Worm (Caenorhabditis elegans) whole organism, early embryonic: ENCODE measurements around the gene aptf-3.
A peak's percentile ranks its signal among the peaks of the same experiment; 100 is the strongest.

Source experiments
- B0310.2 ChIP-seq: sonication (generic microtip); optimal IDR thresholded peaks from 2 replicates; lab custom pipeline; 2016; ENCODE audit warnings: mild to moderate bottlenecking, missing genetic modification characterization, missing compliant biosample characterization
- F13C5.2 ChIP-seq: sonication (generic microtip); optimal IDR thresholded peaks from 2 replicates; lab custom pipeline; 2017; ENCODE audit warnings: mild to moderate bottlenecking, missing genetic modification characterization, inconsistent platforms, missing compliant biosample characterization
- aly-1 ChIP-seq: sonication (generic microtip); optimal IDR thresholded peaks from 2 replicates; lab custom pipeline; 2016; ENCODE audit warnings: missing genetic modification characterization, missing compliant biosample characterization
- ama-1 ChIP-seq: fragments of 150-350 bp; optimal IDR thresholded peaks from 2 replicates; lab custom pipeline; 2014
- ceh-13 ChIP-seq: fragments of 200-800 bp; sonication (Bioruptor generic); optimal IDR thresholded peaks from 2 replicates; lab custom pipeline; 2018; ENCODE audit warnings: mild to moderate bottlenecking, missing genetic modification characterization, missing compliant biosample characterization
- ceh-36 ChIP-seq: sonication (generic microtip); optimal IDR thresholded peaks from 2 replicates; lab custom pipeline; 2016; ENCODE audit warnings: missing genetic modification characterization, inconsistent platforms, missing compliant biosample characterization
- ets-7 ChIP-seq: sonication (generic microtip); optimal IDR thresholded peaks from 2 replicates; lab custom pipeline; 2016; ENCODE audit warnings: missing genotype, missing genetic modification characterization, missing compliant biosample characterization
- flt-1 ChIP-seq: fragments of 200-800 bp; sonication (Bioruptor generic); IDR thresholded peaks from 2 replicates; pipeline ENCODE4 v1.3.6; 2022; ENCODE audit warnings: missing genetic modification characterization, missing compliant biosample characterization
- hmbx-1 ChIP-seq: sonication (generic microtip); optimal IDR thresholded peaks from 2 replicates; lab custom pipeline; 2016; ENCODE audit warnings: mild to moderate bottlenecking, missing genetic modification characterization, missing compliant biosample characterization
- hmg-4 ChIP-seq: fragments of 200-800 bp; sonication (Bioruptor generic); optimal IDR thresholded peaks from 2 replicates; lab custom pipeline; 2018; ENCODE audit warnings: mild to moderate bottlenecking, missing genetic modification characterization, missing compliant biosample characterization
- hnd-1 ChIP-seq: sonication (generic microtip); optimal IDR thresholded peaks from 2 replicates; lab custom pipeline; 2016; ENCODE audit warnings: missing genetic modification characterization, missing compliant biosample characterization
- pes-1 ChIP-seq: fragments of 200-800 bp; sonication (Bioruptor generic); IDR thresholded peaks from 2 replicates; pipeline ENCODE4 v1.3.6; 2022; ENCODE audit warnings: missing genetic modification reagents, missing genetic modification characterization, missing compliant biosample characterization
- scrt-1 ChIP-seq: fragments of 200-800 bp; sonication (Bioruptor generic); IDR thresholded peaks from 2 replicates; pipeline ENCODE4 v1.3.6; 2022; ENCODE audit warnings: missing genetic modification characterization, missing compliant biosample characterization
- sea-1 ChIP-seq: fragments of 200-800 bp; sonication (Bioruptor generic); conservative IDR thresholded peaks from 2 replicates; pipeline ENCODE4 v1.3.6; 2022; ENCODE audit warnings: missing genetic modification characterization, missing compliant biosample characterization
- tbx-11 ChIP-seq: fragments of 200-800 bp; sonication (Bioruptor generic); IDR thresholded peaks from 2 replicates; pipeline ENCODE4 v1.3.6; 2022; ENCODE audit warnings: missing genetic modification characterization, missing compliant biosample characterization
- tbx-37 ChIP-seq: fragments of 200-800 bp; sonication (Bioruptor generic); conservative IDR thresholded peaks from 2 replicates; pipeline ENCODE4 v1.3.6; 2022; ENCODE audit warnings: missing genetic modification reagents, missing genetic modification characterization, missing compliant biosample characterization
- tra-4 ChIP-seq: sonication (generic microtip); optimal IDR thresholded peaks from 2 replicates; lab custom pipeline; 2017; ENCODE audit warnings: missing genetic modification characterization, missing compliant biosample characterization

aptf-3 gene

DNA sequence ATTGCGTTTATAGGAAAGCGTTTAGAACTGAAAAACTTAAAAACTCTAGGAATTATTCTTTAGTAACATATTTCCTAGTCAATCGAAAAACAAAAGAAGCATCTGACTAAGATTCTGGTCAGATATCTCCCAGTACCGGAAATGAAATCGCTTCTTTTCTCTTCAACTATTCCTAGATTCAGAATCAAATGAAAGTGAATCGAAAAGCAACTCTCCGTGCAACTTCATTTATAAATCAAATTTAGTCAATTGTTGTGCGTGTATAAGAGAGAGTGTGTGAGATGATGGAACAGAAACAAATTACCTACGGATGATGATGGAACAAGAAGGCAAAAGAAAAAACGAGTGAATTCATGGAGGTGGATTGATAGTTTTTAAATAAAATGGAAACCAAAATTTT, 34.8 kb upstream of the aptf-3 start:
- no peak for TF ChIP-seq ceh-36 (tag; lab: Kevin White, UChicago)

- TF ChIP-seq tbx-11 (GFP tag; lab: Robert Waterston, UW) (no peak), aly-1 (tag; lab: Kevin White, UChicago) (peak; percentile 69), tbx-37 (peak; percentile 35), ceh-36 (tag; lab: Kevin White, UChicago) (peak; percentile 9), ama-1 (no peak), hmg-4 (peak; percentile 84), hmbx-1 (tag; lab: Kevin White, UChicago) (no peak), tra-4 (tag; lab: Kevin White, UChicago) (peak; percentile 50), pes-1 (GFP tag; lab: Robert Waterston, UW) (no peak), sea-1 (GFP tag; lab: Robert Waterston, UW) (peak; percentile 70), F13C5.2 (tag; lab: Kevin White, UChicago) (peak; percentile 95), ceh-13 (no peak), flt-1 (peak; percentile 57; the same call in 1 of the 2 replicates), scrt-1 (0 out of 2 replicates have a peak, but pooled peaks have one; percentile 55), ets-7 (tag; lab: Kevin White, UChicago) (peak; percentile 8), B0310.2 (no peak)
These were observed 32.8 kb upstream of the aptf-3 start, which contains the start of gene iff-2 for ce11 chrII:8561227-8561626. Gene iff-2 (minus strand): TSS chrII:8561367.

DNA sequence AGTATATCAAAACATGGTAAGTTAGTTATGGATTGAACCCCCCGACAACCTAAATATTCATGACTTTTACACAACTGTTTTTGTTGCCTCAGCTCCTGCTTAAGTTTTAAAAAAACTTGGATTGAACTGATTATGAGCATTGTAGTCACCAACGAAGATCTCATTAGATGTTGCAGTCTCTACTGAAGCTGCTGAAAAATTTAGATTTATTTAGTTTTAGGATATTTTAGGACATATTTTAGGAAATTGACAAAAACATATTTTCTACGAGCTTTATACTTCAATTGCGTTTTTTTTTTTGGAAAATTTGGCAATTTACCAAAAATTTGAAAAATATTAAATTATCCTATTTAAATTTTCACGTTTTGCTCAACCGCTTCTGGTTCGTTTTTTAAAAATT, 32.0 kb upstream of the aptf-3 start, which contains the start of gene F54C9.14:
Gene F54C9.14, plus strand, starts transcription at position 301 of the 400 bp plus-strand sequence.
- TF ChIP-seq tbx-11 (GFP tag; lab: Robert Waterston, UW) = no peak
- TF ChIP-seq sea-1 (GFP tag; lab: Robert Waterston, UW) = no peak
- TF ChIP-seq B0310.2 = no peak
- no peak for TF ChIP-seq hmbx-1 (tag; lab: Kevin White, UChicago)
- no peak for TF ChIP-seq scrt-1
- TF ChIP-seq ama-1 = no peak
- TF ChIP-seq flt-1 = no peak
- TF ChIP-seq ceh-13 = no peak
- no peak for TF ChIP-seq tbx-37
- TF ChIP-seq pes-1 (GFP tag; lab: Robert Waterston, UW) = no peak
- TF ChIP-seq hnd-1 (tag; lab: Kevin White, UChicago) = no peak
- TF ChIP-seq ceh-36 (tag; lab: Kevin White, UChicago) = no peak
- TF ChIP-seq aly-1 (tag; lab: Kevin White, UChicago) = no peak
- no peak for TF ChIP-seq F13C5.2 (tag; lab: Kevin White, UChicago)

DNA sequence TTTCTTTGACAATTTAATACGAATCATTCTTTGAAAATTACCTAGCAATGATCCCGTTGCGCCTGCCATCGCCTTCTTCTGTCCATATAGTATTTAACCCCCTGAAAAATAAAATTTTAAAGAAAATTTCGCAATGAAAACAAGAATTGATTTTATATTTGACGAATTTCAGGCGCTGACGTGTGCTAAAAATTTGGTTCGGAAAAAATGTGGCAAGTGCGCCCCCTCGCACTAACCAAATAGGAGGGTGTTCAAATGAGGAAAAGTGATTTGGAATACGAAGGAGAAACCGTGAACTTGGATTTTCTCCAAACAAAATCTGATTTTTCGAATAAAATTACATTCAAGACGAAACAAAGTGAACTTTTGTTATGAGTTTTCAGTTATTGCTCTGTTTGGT, 28.0 kb upstream of the aptf-3 start, which contains the start of gene stc-1:
Gene stc-1, minus strand, starts transcription at position 101 of the 400 bp plus-strand sequence.
- TF ChIP-seq ama-1 = no peak
- no peak for TF ChIP-seq scrt-1
- no peak for TF ChIP-seq tbx-37
- TF ChIP-seq tra-4 (tag; lab: Kevin White, UChicago) = no peak
- TF ChIP-seq hmg-4 = no peak
- TF ChIP-seq pes-1 (GFP tag; lab: Robert Waterston, UW) = no peak
- no peak for TF ChIP-seq ceh-13
- no peak for TF ChIP-seq tbx-11 (GFP tag; lab: Robert Waterston, UW)
- TF ChIP-seq hnd-1 (tag; lab: Kevin White, UChicago) = no peak
- TF ChIP-seq flt-1 = no peak
- TF ChIP-seq ets-7 (tag; lab: Kevin White, UChicago) = no peak
- TF ChIP-seq sea-1 (GFP tag; lab: Robert Waterston, UW) = no peak

- no peak for TF ChIP-seq pes-1 (GFP tag; lab: Robert Waterston, UW)
- TF ChIP-seq flt-1 = no peak
- TF ChIP-seq B0310.2 = no peak
- TF ChIP-seq tra-4 (tag; lab: Kevin White, UChicago) = no peak
- TF ChIP-seq ets-7 (tag; lab: Kevin White, UChicago) = no peak
- TF ChIP-seq aly-1 (tag; lab: Kevin White, UChicago) = no peak
- no peak for TF ChIP-seq scrt-1
- no peak for TF ChIP-seq ceh-36 (tag; lab: Kevin White, UChicago)
- TF ChIP-seq F13C5.2 (tag; lab: Kevin White, UChicago) = no peak
- TF ChIP-seq tbx-11 (GFP tag; lab: Robert Waterston, UW) = no peak
- no peak for TF ChIP-seq hmbx-1 (tag; lab: Kevin White, UChicago)
- TF ChIP-seq hnd-1 (tag; lab: Kevin White, UChicago) = no peak
These were observed 27.2 kb upstream of the aptf-3 start, which contains the start of gene F54C9.3 for ce11 chrII:8566806-8567266. Gene F54C9.3 (minus strand): TSS chrII:8566856.

DNA sequence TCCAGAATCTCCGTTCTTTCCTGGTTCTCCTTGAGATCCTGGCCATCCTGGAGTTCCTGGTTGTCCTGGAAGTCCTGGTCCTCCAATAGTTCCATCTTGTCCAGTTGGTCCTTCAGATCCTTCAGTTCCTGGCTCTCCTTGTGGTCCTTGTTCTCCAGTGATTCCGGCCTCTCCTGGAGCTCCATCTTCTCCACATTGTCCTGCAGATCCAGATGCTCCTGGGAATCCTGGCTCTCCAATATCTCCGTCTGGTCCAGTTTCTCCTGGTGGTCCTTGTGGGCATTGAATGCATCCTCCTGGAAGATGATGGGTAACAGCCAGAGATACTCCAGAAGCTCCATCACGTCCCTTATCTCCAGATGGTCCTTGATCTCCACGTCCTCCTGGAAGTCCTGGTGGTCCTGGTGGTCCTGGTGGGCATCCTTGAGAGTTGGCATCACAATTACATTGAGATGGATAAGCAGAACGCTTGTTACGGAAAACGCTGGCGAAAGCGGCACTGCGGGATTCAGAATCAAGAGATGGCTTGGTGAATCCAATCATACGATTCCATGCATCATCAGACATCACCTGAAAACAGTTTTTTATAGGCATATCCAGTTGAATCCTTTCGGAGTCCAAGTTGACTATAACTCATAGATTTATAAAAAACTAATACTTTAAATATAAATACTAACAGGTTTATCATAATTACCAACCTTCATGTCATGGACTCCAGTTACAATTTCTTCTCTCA, 25.6 kb upstream of the aptf-3 start:
- TF ChIP-seq sea-1 (GFP tag; lab: Robert Waterston, UW) (0 out of 2 replicates have a peak, but pooled peaks have one; percentile 30), aly-1 (tag; lab: Kevin White, UChicago) (no peak)

DNA sequence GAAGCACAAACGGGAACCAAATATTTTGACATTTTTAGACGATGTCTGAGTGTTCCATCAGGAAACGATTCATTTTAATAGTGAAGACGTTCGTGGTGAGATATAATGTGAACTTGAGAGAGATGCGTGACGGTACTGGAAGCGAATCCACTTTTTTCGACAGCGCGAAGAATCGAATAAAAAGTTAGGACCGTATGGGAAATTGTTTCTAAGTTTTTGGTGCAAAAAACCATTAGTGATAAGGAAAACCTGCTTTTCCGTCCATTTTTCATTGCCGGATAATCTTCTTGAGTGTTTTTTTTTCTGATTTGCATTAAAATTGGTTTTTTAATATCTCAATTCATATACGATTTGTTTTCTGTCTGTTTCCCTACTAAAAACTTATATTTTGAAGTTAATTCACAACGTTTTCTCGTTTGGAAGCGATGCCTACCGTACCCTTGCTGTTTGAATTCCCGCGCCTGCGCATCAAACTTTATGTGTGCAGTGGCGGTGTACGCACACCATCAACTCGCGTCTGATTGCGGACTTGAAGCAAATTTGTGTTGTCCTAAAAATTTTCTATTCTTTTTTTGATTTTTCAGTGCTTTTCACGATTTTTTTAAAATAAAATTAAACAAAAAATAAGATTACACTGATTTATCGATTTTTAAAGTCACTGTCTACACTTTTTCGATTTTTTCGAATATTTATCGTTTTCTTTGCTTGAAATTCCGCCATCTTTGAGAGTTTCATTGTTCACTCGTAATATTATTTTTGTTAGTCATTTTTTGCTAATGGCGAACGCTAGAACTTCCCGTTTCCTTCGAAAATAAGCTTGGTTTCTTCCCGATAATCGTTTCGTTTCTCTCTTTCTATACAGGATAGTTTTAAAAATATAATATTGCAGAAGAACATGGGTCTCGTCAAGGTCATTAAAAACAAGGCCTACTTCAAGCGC, 24.7 kb upstream of the aptf-3 start, which contains the start of the genes col-38 and rpl-5:
Gene col-38, minus strand, starts transcription at position 51 of the 940 bp plus-strand sequence.
Gene rpl-5, plus strand, starts transcription at position 890 of the 940 bp plus-strand sequence.
- TF ChIP-seq scrt-1 (no peak), ceh-36 (tag; lab: Kevin White, UChicago) (no peak), flt-1 (peak; percentile 38; the same call in 1 of the 2 replicates), hmg-4 (peak; percentile 39), F13C5.2 (tag; lab: Kevin White, UChicago) (peak; percentile 73)
